Worm (Caenorhabditis elegans) whole organism, late embryonic: ENCODE results near the gene K05F1.14.

Experiments
- Y22D7AL.16 ChIP-seq: sonication (generic microtip); optimal IDR thresholded peaks from 2 replicates; lab custom pipeline; 2016; ENCODE audit warnings: missing genetic modification characterization, missing compliant biosample characterization
- elt-2 ChIP-seq: sonication (generic microtip); optimal IDR thresholded peaks from 2 replicates; lab custom pipeline; 2016; ENCODE audit warnings: missing genetic modification reagents, missing genetic modification characterization, missing compliant biosample characterization
- ets-4 ChIP-seq: sonication (generic microtip); optimal IDR thresholded peaks from 2 replicates; lab custom pipeline; 2016; ENCODE audit warnings: missing genetic modification characterization, missing compliant biosample characterization
- eyg-1 ChIP-seq: sonication (generic microtip); optimal IDR thresholded peaks from 2 replicates; lab custom pipeline; 2016; ENCODE audit warnings: missing genotype, missing genetic modification characterization, missing compliant biosample characterization
- lin-11 ChIP-seq: fragments of 200-800 bp; sonication (Bioruptor generic); optimal IDR thresholded peaks from 2 replicates; lab custom pipeline; 2018; ENCODE audit warnings: mild to moderate bottlenecking, missing genetic modification characterization, missing compliant biosample characterization
- pha-4 ChIP-seq: fragments of 150-350 bp; optimal IDR thresholded peaks from 2 replicates; lab custom pipeline; 2018; ENCODE audit warnings: missing biosample characterization, missing genetic modification reagents, missing genetic modification characterization
- tbx-2 ChIP-seq: sonication (generic microtip); optimal IDR thresholded peaks from 2 replicates; lab custom pipeline; 2016; ENCODE audit warnings: missing genetic modification characterization, missing compliant biosample characterization
- zip-5 ChIP-seq: sonication (generic microtip); optimal IDR thresholded peaks from 2 replicates; lab custom pipeline; 2016; ENCODE audit warnings: missing genetic modification characterization, missing compliant biosample characterization

DNA sequence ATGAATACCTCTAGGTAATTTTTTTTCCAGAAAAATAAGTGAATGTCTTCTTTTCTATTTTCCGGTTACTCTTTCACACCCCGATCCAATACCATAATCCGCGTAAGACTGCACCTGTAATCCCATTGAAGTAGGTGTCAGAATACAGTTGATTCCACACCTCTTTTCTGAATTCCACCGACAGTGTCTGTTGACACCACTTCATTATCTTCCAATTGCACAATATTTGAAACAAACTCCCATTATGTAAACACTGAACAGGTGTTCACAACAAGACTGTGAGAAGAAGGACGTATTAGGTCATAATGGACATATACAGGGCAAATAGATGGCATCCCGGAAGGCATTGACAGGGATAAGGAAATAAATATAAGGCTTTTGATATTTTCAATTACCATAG, 15.0 kb downstream of the K05F1.14 start:
- TF ChIP-seq pha-4 (tag; lab: Kevin White, UChicago) (no peak), eyg-1 (tag; lab: Kevin White, UChicago) (no peak), Y22D7AL.16 (tag; lab: Kevin White, UChicago) (no peak), zip-5 (tag; lab: Kevin White, UChicago) (no peak), lin-11 (tag; lab: Kevin White, UChicago) (no peak), ets-4 (tag; lab: Kevin White, UChicago) (no peak), tbx-2 (no peak), elt-2 (tag; lab: Kevin White, UChicago) (no peak)
